Worm (Caenorhabditis elegans) whole organism, L4 larva: Measurements from ENCODE around the gene ZK1010.10.

Source experiments
- D1046.2 ChIP-seq: fragments of 200-800 bp; sonication (Bioruptor generic); IDR thresholded peaks from 2 replicates; pipeline ENCODE4 v1.3.6; 2022; ENCODE audit warnings: missing genetic modification characterization, missing compliant biosample characterization
- F10B5.3 ChIP-seq: sonication (generic microtip); optimal IDR thresholded peaks from 2 replicates; lab custom pipeline; 2016; ENCODE audit warnings: mild to moderate bottlenecking, missing genetic modification characterization, missing compliant biosample characterization
- F44E2.7 ChIP-seq: fragments of 200-800 bp; sonication (Bioruptor generic); IDR thresholded peaks from 2 replicates; pipeline ENCODE4 v2.1.2; 2022; ENCODE audit warnings: missing genetic modification characterization, missing compliant biosample characterization
- T26A8.4 ChIP-seq: fragments of 200-800 bp; sonication (Bioruptor generic); IDR thresholded peaks from 2 replicates; pipeline ENCODE4 v1.3.6; 2022; ENCODE audit warnings: missing genetic modification characterization, missing compliant biosample characterization
- Y5F2A.4 ChIP-seq: fragments of 200-800 bp; sonication (Bioruptor generic); optimal IDR thresholded peaks from 2 replicates; lab custom pipeline; 2018; ENCODE audit warnings: mild to moderate bottlenecking, missing genetic modification characterization, missing compliant biosample characterization
- ZK546.5 ChIP-seq, 2 experiments: sonication (generic microtip); optimal IDR thresholded peaks; 2 replicates each; lab custom pipeline; 2017; ENCODE audit warnings: missing biosample characterization in 2 of 2, missing genetic modification characterization in 2 of 2
- arid-1 ChIP-seq: fragments of 200-800 bp; sonication (Bioruptor generic); conservative IDR thresholded peaks from 2 replicates; pipeline ENCODE4 v1.3.6; 2022; ENCODE audit warnings: missing genetic modification reagents, missing genetic modification characterization, missing compliant biosample characterization
- ceh-20 ChIP-seq: fragments of 200-800 bp; sonication (Bioruptor generic); IDR thresholded peaks from 2 replicates; pipeline ENCODE4 v1.3.6; 2022; ENCODE audit warnings: missing genetic modification reagents, missing genetic modification characterization, missing compliant biosample characterization
- ceh-44 ChIP-seq: fragments of 200-800 bp; sonication (Bioruptor generic); IDR thresholded peaks from 2 replicates; pipeline ENCODE4 v1.3.6; 2022; ENCODE audit warnings: missing genetic modification reagents, missing genetic modification characterization, missing compliant biosample characterization
- ces-1 ChIP-seq: fragments of 150-350 bp; sonication (generic microtip); optimal IDR thresholded peaks from 4 replicates; lab custom pipeline; 2014; ENCODE audit warnings: missing biosample characterization, missing genetic modification reagents, missing genetic modification characterization
- daf-16 ChIP-seq, 3 experiments: sonication (generic microtip); optimal IDR thresholded peaks; 2 replicates each; lab custom pipeline; 2016 to 2017; ENCODE audit warnings: missing genetic modification characterization in 3 of 3, missing genetic modification reagents in 3 of 3, mild to moderate bottlenecking in 2 of 3, missing compliant biosample characterization in 2 of 3, missing biosample characterization in 1 of 3, moderate library complexity in 1 of 3
- daf-19 ChIP-seq: fragments of 200-800 bp; sonication (Bioruptor generic); conservative IDR thresholded peaks from 2 replicates; pipeline ENCODE4 v1.3.6; 2022; ENCODE audit warnings: missing genetic modification characterization, missing compliant biosample characterization
- dmd-6 ChIP-seq: fragments of 200-800 bp; sonication (Bioruptor generic); IDR thresholded peaks from 2 replicates; pipeline ENCODE4 v1.3.6; 2022; ENCODE audit warnings: missing genetic modification reagents, missing genetic modification characterization, missing compliant biosample characterization
- dmd-9 ChIP-seq: fragments of 200-800 bp; sonication (Bioruptor generic); IDR thresholded peaks from 2 replicates; pipeline ENCODE4 v1.3.6; 2022; ENCODE audit warnings: missing genetic modification reagents, missing genetic modification characterization, missing compliant biosample characterization
- dpl-1 ChIP-seq: fragments of 150-350 bp; optimal IDR thresholded peaks from 2 replicates; lab custom pipeline; 2014; ENCODE audit warnings: missing biosample characterization, missing genetic modification reagents, missing genetic modification characterization
- duxl-1 ChIP-seq: sonication (generic microtip); optimal IDR thresholded peaks from 2 replicates; lab custom pipeline; 2016; ENCODE audit warnings: mild to moderate bottlenecking, missing genetic modification characterization, moderate library complexity, missing compliant biosample characterization; ENCODE audit not compliant: poor library complexity
- dve-1 ChIP-seq: sonication (generic microtip); optimal IDR thresholded peaks from 2 replicates; lab custom pipeline; 2017; ENCODE audit warnings: antibody characterized with exemption, mild to moderate bottlenecking, missing genetic modification characterization, missing compliant biosample characterization; ENCODE audit not compliant: insufficient read depth
- hif-1 ChIP-seq, 2 experiments: sonication (generic microtip); optimal IDR thresholded peaks; 2 replicates each; lab custom pipeline; 2016 to 2017; ENCODE audit warnings: missing compliant biosample characterization in 2 of 2, missing genetic modification characterization in 2 of 2, missing genetic modification reagents in 2 of 2, missing genotype in 2 of 2, mild to moderate bottlenecking in 1 of 2
- hlh-30 ChIP-seq: sonication (generic microtip); optimal IDR thresholded peaks from 2 replicates; lab custom pipeline; 2017; ENCODE audit warnings: antibody characterized with exemption, mild to moderate bottlenecking, missing genetic modification characterization, missing compliant biosample characterization; ENCODE audit not compliant: insufficient read depth
- hmg-1.1 ChIP-seq: fragments of 200-800 bp; sonication (Bioruptor generic); IDR thresholded peaks from 2 replicates; pipeline ENCODE4 v1.3.6; 2022; ENCODE audit warnings: missing genetic modification reagents, missing genetic modification characterization, missing compliant biosample characterization
- jun-1 ChIP-seq: fragments of 150-350 bp; optimal IDR thresholded peaks from 2 replicates; lab custom pipeline; 2014; ENCODE audit warnings: missing biosample characterization, missing genetic modification reagents, missing genetic modification characterization
- lin-13 ChIP-seq: fragments of 150-350 bp; optimal IDR thresholded peaks from 2 replicates; lab custom pipeline; 2014; ENCODE audit warnings: missing biosample characterization, missing genetic modification reagents, missing genetic modification characterization
- lin-38 ChIP-seq: fragments of 200-800 bp; sonication (Bioruptor generic); IDR thresholded peaks from 2 replicates; pipeline ENCODE4 v1.3.6; 2022; ENCODE audit warnings: missing genetic modification reagents, missing genetic modification characterization, missing compliant biosample characterization
- lsy-2 ChIP-seq, 2 experiments: fragments of 150-350 bp in 1 of 2; sonication (generic microtip) in 1 of 2; optimal IDR thresholded peaks; 2 replicates each; lab custom pipeline; 2014 to 2017; ENCODE audit warnings: missing biosample characterization in 2 of 2, missing genetic modification characterization in 2 of 2
- madf-9 ChIP-seq: fragments of 200-800 bp; sonication (Bioruptor generic); conservative IDR thresholded peaks from 2 replicates; pipeline ENCODE4 v1.3.6; 2022; ENCODE audit warnings: missing genetic modification reagents, missing genetic modification characterization, missing compliant biosample characterization
- mdl-1 ChIP-seq, 2 experiments: fragments of 150-350 bp in 1 of 2; sonication (generic microtip) in 1 of 2; optimal IDR thresholded peaks; 2 replicates each; lab custom pipeline; 2014 to 2017; ENCODE audit warnings: missing biosample characterization in 2 of 2, missing genetic modification characterization in 2 of 2
- mxl-2 ChIP-seq: fragments of 200-800 bp; sonication (Bioruptor generic); conservative IDR thresholded peaks from 2 replicates; pipeline ENCODE4 v1.3.6; 2022; ENCODE audit warnings: missing genetic modification reagents, missing genetic modification characterization, missing compliant biosample characterization
- nhr-10 ChIP-seq: fragments of 150-350 bp; optimal IDR thresholded peaks from 2 replicates; lab custom pipeline; 2014; ENCODE audit warnings: missing biosample characterization, missing genetic modification characterization
- nhr-102 ChIP-seq: sonication (generic microtip); optimal IDR thresholded peaks from 2 replicates; lab custom pipeline; 2016; ENCODE audit warnings: mild to moderate bottlenecking, missing genetic modification characterization, moderate library complexity, missing compliant biosample characterization
- nhr-237 ChIP-seq: sonication (generic microtip); optimal IDR thresholded peaks from 2 replicates; lab custom pipeline; 2017; ENCODE audit warnings: missing biosample characterization, missing genetic modification characterization
- nhr-25 ChIP-seq: sonication (generic microtip); optimal IDR thresholded peaks from 2 replicates; lab custom pipeline; 2017; ENCODE audit warnings: missing genetic modification characterization, mild to moderate bottlenecking, missing compliant biosample characterization, antibody characterized with exemption, moderate library complexity, borderline replicate concordance; ENCODE audit not compliant: insufficient read depth
- nhr-28 ChIP-seq: fragments of 150-350 bp; optimal IDR thresholded peaks from 2 replicates; lab custom pipeline; 2014; ENCODE audit warnings: missing biosample characterization, missing genetic modification characterization
- nhr-41 ChIP-seq: fragments of 200-800 bp; sonication (Bioruptor generic); IDR thresholded peaks from 2 replicates; pipeline ENCODE4 v1.3.6; 2022; ENCODE audit warnings: missing genetic modification reagents, missing genetic modification characterization, missing compliant biosample characterization
- nhr-77 ChIP-seq: fragments of 150-350 bp; optimal IDR thresholded peaks from 2 replicates; lab custom pipeline; 2014; ENCODE audit warnings: missing biosample characterization, missing genetic modification characterization
- php-3 ChIP-seq: fragments of 200-800 bp; sonication (Bioruptor generic); IDR thresholded peaks from 2 replicates; pipeline ENCODE4 v1.3.6; 2022; ENCODE audit warnings: missing genetic modification reagents, missing genetic modification characterization, missing compliant biosample characterization
- set-16 ChIP-seq: fragments of 200-800 bp; sonication (Bioruptor generic); IDR thresholded peaks from 2 replicates; pipeline ENCODE4 v1.3.6; 2022; ENCODE audit warnings: missing genetic modification reagents, missing genetic modification characterization, missing compliant biosample characterization
- spr-1 ChIP-seq: sonication (generic microtip); optimal IDR thresholded peaks from 2 replicates; lab custom pipeline; 2016; ENCODE audit warnings: mild to moderate bottlenecking, missing genetic modification characterization, missing compliant biosample characterization
- spr-3 ChIP-seq: fragments of 200-800 bp; sonication (Bioruptor generic); optimal IDR thresholded peaks from 2 replicates; lab custom pipeline; 2018; ENCODE audit warnings: mild to moderate bottlenecking, missing genetic modification characterization, missing compliant biosample characterization
- tag-97 ChIP-seq: fragments of 200-800 bp; sonication (Bioruptor generic); IDR thresholded peaks from 2 replicates; pipeline ENCODE4 v1.3.6; 2022; ENCODE audit warnings: missing genetic modification characterization, missing compliant biosample characterization
- tra-1 ChIP-seq: fragments of 200-800 bp; sonication (Bioruptor generic); IDR thresholded peaks from 2 replicates; pipeline ENCODE4 v1.3.6; 2022; ENCODE audit warnings: missing genetic modification reagents, missing genetic modification characterization, missing compliant biosample characterization
- unc-62 ChIP-seq, 3 experiments: fragments of 150-350 bp in 1 of 3; sonication (generic microtip); optimal IDR thresholded peaks in 2 of 3; peaks in 1 of 3; 1 replicate in 1 of 3; 2 replicates in 2 of 3; lab custom pipeline; 2014 to 2017; ENCODE audit warnings: missing biosample characterization in 3 of 3, missing genetic modification characterization in 3 of 3, missing genetic modification reagents in 3 of 3, missing genotype in 1 of 3
- vab-7 ChIP-seq: fragments of 200-800 bp; sonication (Bioruptor generic); IDR thresholded peaks from 2 replicates; pipeline ENCODE4 v1.3.6; 2022; ENCODE audit warnings: missing genetic modification reagents, missing genetic modification characterization, missing compliant biosample characterization
- zag-1 ChIP-seq: fragments of 150-350 bp; optimal IDR thresholded peaks from 2 replicates; lab custom pipeline; 2014; ENCODE audit warnings: missing biosample characterization, missing genetic modification characterization
- zip-11 ChIP-seq: fragments of 200-800 bp; sonication (Bioruptor generic); IDR thresholded peaks from 2 replicates; pipeline ENCODE4 v1.3.6; 2022; ENCODE audit warnings: missing genetic modification characterization, missing compliant biosample characterization
- ztf-7 ChIP-seq: fragments of 150-350 bp; optimal IDR thresholded peaks from 2 replicates; lab custom pipeline; 2014; ENCODE audit warnings: missing biosample characterization, missing genetic modification characterization

Gene ZK1010.10

ce11 chrIII:13032429-13033018, 30.3 kb downstream of the ZK1010.10 start (continued):
- no peak for TF ChIP-seq hif-1 (tag; optimal IDR thresholded peaks at IDR 0.05; lab: Kevin White, UChicago)
- 0 out of 2 replicates have a peak, but pooled peaks have one; percentile 33 for TF ChIP-seq F44E2.7 (GFP tag; lab: Robert Waterston, UW)
- TF ChIP-seq lsy-2 (tag; optimal IDR thresholded peaks at IDR 0.05; lab: Kevin White, UChicago), result no peak
- no peak for TF ChIP-seq ceh-44 (GFP tag; lab: Robert Waterston, UW)
- no peak for TF ChIP-seq daf-16 (GFP tag; optimal IDR thresholded peaks at IDR 0.05; lab: Kevin White, UChicago)
- no peak for TF ChIP-seq daf-16 (tag; optimal IDR thresholded peaks at IDR 0.05; lab: Kevin White, UChicago)
- no peak for TF ChIP-seq nhr-28 (tag; lab: Kevin White, UChicago)
- TF ChIP-seq nhr-237, result no peak
- no peak for TF ChIP-seq ces-1 (GFP tag; lab: Kevin White, UChicago)
- no peak for TF ChIP-seq nhr-102 (tag; lab: Kevin White, UChicago)
- peak; percentile 54; the same call in 1 of the 2 replicates for TF ChIP-seq php-3 (GFP tag; lab: Robert Waterston, UW)
- no peak for TF ChIP-seq spr-3 (GFP tag; lab: Kevin White, UChicago)
- TF ChIP-seq vab-7 (GFP tag; lab: Robert Waterston, UW), result no peak
- no peak for TF ChIP-seq dmd-9 (GFP tag; lab: Robert Waterston, UW)
- TF ChIP-seq jun-1 (tag; lab: Kevin White, UChicago), result no peak
- TF ChIP-seq lin-13 (GFP tag; lab: Kevin White, UChicago), result no peak
- TF ChIP-seq T26A8.4 (GFP tag; lab: Robert Waterston, UW), result no peak
- TF ChIP-seq nhr-10 (tag; lab: Kevin White, UChicago), result no peak
- no peak for TF ChIP-seq nhr-25 (tag; lab: Kevin White, UChicago)
- no peak; the same call in 1 of the 2 replicates for TF ChIP-seq madf-9 (GFP tag; lab: Robert Waterston, UW)
- TF ChIP-seq arid-1 (GFP tag; lab: Robert Waterston, UW), result no peak
- no peak for TF ChIP-seq daf-19 (GFP tag; lab: Robert Waterston, UW)
- TF ChIP-seq dpl-1 (GFP tag; lab: Kevin White, UChicago), result no peak
- TF ChIP-seq hmg-1.1 (GFP tag; lab: Robert Waterston, UW), result no peak
- TF ChIP-seq tag-97 (GFP tag; lab: Robert Waterston, UW), result no peak
- TF ChIP-seq tra-1 (GFP tag; lab: Robert Waterston, UW), result 0 out of 2 replicates have a peak, but pooled peaks have one; percentile 7
- no peak for TF ChIP-seq mxl-2
- TF ChIP-seq hlh-30 (tag; lab: Kevin White, UChicago), result no peak
- TF ChIP-seq set-16, result peak; percentile 99
- TF ChIP-seq lin-38 (GFP tag; lab: Robert Waterston, UW), result no peak; the same call in 1 of the 2 replicates
- TF ChIP-seq mdl-1 (tag; optimal IDR thresholded peaks at IDR 0.05; lab: Kevin White, UChicago), result no peak
- peak; percentile 41; the same call in 1 of the 2 replicates for TF ChIP-seq D1046.2 (GFP tag; lab: Robert Waterston, UW)
- TF ChIP-seq F10B5.3 (tag; lab: Kevin White, UChicago), result no peak
- TF ChIP-seq ceh-20 (GFP tag; lab: Robert Waterston, UW), result no peak
- TF ChIP-seq, all 104 proteins: peak for 11

- TF ChIP-seq duxl-1 (tag; lab: Kevin White, UChicago) (no peak), hlh-30 (tag; lab: Kevin White, UChicago) (no peak), nhr-77 (no peak), zip-11 (no peak), nhr-41 (GFP tag; lab: Robert Waterston, UW) (no peak), ZK546.5 (tag; optimal IDR thresholded peaks at IDR 0.05; lab: Kevin White, UChicago) (no peak), dve-1 (tag; lab: Kevin White, UChicago) (no peak), nhr-237 (no peak), zag-1 (tag; lab: Kevin White, UChicago) (no peak), unc-62 (GFP tag; optimal IDR thresholded peaks at IDR 0.05 in 1 of 2; lab: Kevin White, UChicago) (no peak), unc-62 (tag; optimal IDR thresholded peaks at IDR 0.05; lab: Kevin White, UChicago) (no peak), ztf-7 (no peak), daf-16 (GFP tag; optimal IDR thresholded peaks at IDR 0.05; lab: Kevin White, UChicago) (no peak), daf-16 (tag; optimal IDR thresholded peaks at IDR 0.05; lab: Kevin White, UChicago) (no peak), Y5F2A.4 (GFP tag; lab: Kevin White, UChicago) (no peak), spr-1 (tag; lab: Kevin White, UChicago) (no peak), dmd-6 (GFP tag; lab: Robert Waterston, UW) (no peak)
Observed at ce11 chrIII:13039739-13040138, 37.6 kb downstream of the ZK1010.10 start, which contains the start of gene F54F12.2. TSS of gene F54F12.2 (plus strand) at chrIII:13040039.
